Fruit fly (Drosophila melanogaster): Measurements from ENCODE around the gene CG43725.

CG43725 gene

dm6 chr2L:11065932-11066823, 9.1 kb upstream of the CG43725 start (continued):
- TF ChIP-seq Atf-2 (GFP tag; optimal IDR thresholded peaks at IDR 0.05) (no peak), sens (GFP tag) (peak; percentile 83), CG11560 (tag; IDR thresholded peaks at IDR 0.05) (no peak), bsh (GFP tag; optimal IDR thresholded peaks at IDR 0.05) (peak in 1 of 2 experiments; percentile 18), Ravus (GFP tag; IDR thresholded peaks at IDR 0.05) (peak; percentile 12; the same call in 1 of the 2 replicates), dmrt99B (tag; optimal IDR thresholded peaks at IDR 0.05) (peak; percentile 34), trem (tag; optimal IDR thresholded peaks at IDR 0.05) (no peak), unpg (GFP tag; optimal IDR thresholded peaks at IDR 0.05) (peak; percentile 6), dpn (GFP tag; optimal IDR thresholded peaks at IDR 0.05) (peak in 1 of 2 experiments; percentile 21), CG7745 (tag; optimal IDR thresholded peaks at IDR 0.05) (no peak), CG8944 (GFP tag; optimal IDR thresholded peaks at IDR 0.05) (peak; percentile 39), CG11504 (tag; optimal IDR thresholded peaks at IDR 0.05) (no peak), CG12071 (GFP tag; optimal IDR thresholded peaks at IDR 0.05) (no peak), CG5953 (GFP tag; IDR thresholded peaks at IDR 0.05) (no peak), Xbp1 (GFP tag; optimal IDR thresholded peaks at IDR 0.05) (peak; percentile 38), CG9817 (tag; optimal IDR thresholded peaks at IDR 0.05) (peak; percentile 15), CG15514 (GFP tag; optimal IDR thresholded peaks at IDR 0.05) (peak; percentile 11), Asciz (GFP tag; optimal IDR thresholded peaks at IDR 0.05) (no peak), klu (GFP tag; IDR thresholded peaks at IDR 0.05) (no peak), CG5180 (GFP tag; optimal IDR thresholded peaks at IDR 0.05) (no peak), crp (GFP tag; optimal IDR thresholded peaks at IDR 0.05) (no peak), CG12104 (GFP tag; optimal IDR thresholded peaks at IDR 0.05) (no peak), nom (GFP tag; optimal IDR thresholded peaks at IDR 0.05) (no peak), cwo (GFP tag; optimal IDR thresholded peaks at IDR 0.05) (no peak), CG1792 (GFP tag; optimal IDR thresholded peaks at IDR 0.05) (no peak), Awh (GFP tag; IDR thresholded peaks at IDR 0.05) (0 out of 2 replicates have a peak, but pooled peaks have one; percentile 15), CG16815 (GFP tag; optimal IDR thresholded peaks at IDR 0.05) (peak; percentile 31), CG2712 (tag; optimal IDR thresholded peaks at IDR 0.05) (peak; percentile 5), CG2889 (GFP tag; IDR thresholded peaks at IDR 0.05) (no peak), CG11456 (GFP tag; IDR thresholded peaks at IDR 0.05) (0 out of 3 replicates have a peak, but pooled peaks have one; percentile 27), Vsx1 (GFP tag; optimal IDR thresholded peaks at IDR 0.05) (no peak), CG2116 (GFP tag; optimal IDR thresholded peaks at IDR 0.05) (no peak), esg (GFP tag; conservative IDR thresholded peaks at IDR 0.05) (no peak), CG13296 (GFP tag; optimal IDR thresholded peaks at IDR 0.05) (no peak), CG10543 (GFP tag; optimal IDR thresholded peaks at IDR 0.05) (no peak), CG7556 (GFP tag; optimal IDR thresholded peaks at IDR 0.05) (no peak)

dm6 chr2L:11066887-11067459, 8.3 kb upstream of the CG43725 start, which contains the start of gene Samuel:
Gene Samuel (minus strand): TSS chr2L:11066998.
- TF ChIP-seq CG9876 (GFP tag; optimal IDR thresholded peaks at IDR 0.05), result no peak
- no peak for TF ChIP-seq tgo (GFP tag; IDR thresholded peaks at IDR 0.05)
- peak; percentile 28 for TF ChIP-seq odd (GFP tag; optimal IDR thresholded peaks at IDR 0.05)
- no peak for TF ChIP-seq inv (GFP tag; IDR thresholded peaks at IDR 0.05; ENCODE audit: partially characterized antibody)
- TF ChIP-seq bowl (GFP tag; IDR thresholded peaks at IDR 0.05), result no peak
- peak; percentile 7 for TF ChIP-seq CG2202 (tag; optimal IDR thresholded peaks at IDR 0.05)
- peak; percentile 91 for TF ChIP-seq CG4360 (GFP tag; IDR thresholded peaks at IDR 0.05)
- TF ChIP-seq maf-S (GFP tag; optimal IDR thresholded peaks at IDR 0.05), result no peak
- peak; percentile 33; the same call in 1 of the 2 replicates for TF ChIP-seq Drgx (GFP tag; IDR thresholded peaks at IDR 0.05)
- no peak for TF ChIP-seq CG10321 (GFP tag; IDR thresholded peaks at IDR 0.05)
- no peak for TF ChIP-seq CG17359 (tag; optimal IDR thresholded peaks at IDR 0.05)
- TF ChIP-seq CG11504 (tag; optimal IDR thresholded peaks at IDR 0.05), result peak; percentile 28
- no peak for TF ChIP-seq CG13624 (GFP tag; optimal IDR thresholded peaks at IDR 0.05)
- peak in 1 of 2 experiments; percentile 91 for TF ChIP-seq Hr78 (GFP tag; optimal IDR thresholded peaks at IDR 0.05)
